Worm (Caenorhabditis elegans) whole organism, L4 larva: ENCODE measurements around the gene sqv-2.
A peak's percentile ranks its signal among the peaks of the same experiment; 100 is the strongest.

Experiments
- D1046.2 ChIP-seq: fragments of 200-800 bp; sonication (Bioruptor generic); IDR thresholded peaks from 2 replicates; pipeline ENCODE4 v1.3.6; 2022; ENCODE audit warnings: missing genetic modification characterization, missing compliant biosample characterization
- F10B5.3 ChIP-seq: sonication (generic microtip); optimal IDR thresholded peaks from 2 replicates; lab custom pipeline; 2016; ENCODE audit warnings: mild to moderate bottlenecking, missing genetic modification characterization, missing compliant biosample characterization
- F26F4.8 ChIP-seq: fragments of 200-800 bp; sonication (Bioruptor generic); conservative IDR thresholded peaks from 2 replicates; pipeline ENCODE4 v1.3.6; 2022; ENCODE audit warnings: missing genetic modification characterization, missing compliant biosample characterization
- F37D6.2 ChIP-seq: sonication (generic microtip); optimal IDR thresholded peaks from 2 replicates; lab custom pipeline; 2016; ENCODE audit warnings: mild to moderate bottlenecking, missing genetic modification characterization, missing compliant biosample characterization
- T26A8.4 ChIP-seq: fragments of 200-800 bp; sonication (Bioruptor generic); IDR thresholded peaks from 2 replicates; pipeline ENCODE4 v1.3.6; 2022; ENCODE audit warnings: missing genetic modification characterization, missing compliant biosample characterization
- Y105C5A.15 ChIP-seq: fragments of 200-800 bp; sonication (Bioruptor generic); IDR thresholded peaks from 2 replicates; pipeline ENCODE4 v1.3.6; 2022; ENCODE audit warnings: missing genetic modification characterization, missing compliant biosample characterization
- Y48G9A.11 ChIP-seq: fragments of 200-800 bp; sonication (Bioruptor generic); IDR thresholded peaks from 2 replicates; pipeline ENCODE4 v1.3.6; 2022; ENCODE audit warnings: missing genetic modification reagents, missing genetic modification characterization, missing compliant biosample characterization
- ZK337.2 ChIP-seq: fragments of 200-800 bp; sonication (Bioruptor generic); IDR thresholded peaks from 2 replicates; pipeline ENCODE4 v1.3.6; 2022; ENCODE audit warnings: missing genetic modification reagents, missing genetic modification characterization, missing compliant biosample characterization
- aha-1 ChIP-seq: fragments of 150-350 bp; peaks from one replicate; lab custom pipeline; 2014; ENCODE audit warnings: missing biosample characterization, missing genetic modification characterization
- arid-1 ChIP-seq: fragments of 200-800 bp; sonication (Bioruptor generic); conservative IDR thresholded peaks from 2 replicates; pipeline ENCODE4 v1.3.6; 2022; ENCODE audit warnings: missing genetic modification reagents, missing genetic modification characterization, missing compliant biosample characterization
- ceh-62 ChIP-seq: sonication (generic microtip); optimal IDR thresholded peaks from 2 replicates; lab custom pipeline; 2017; ENCODE audit warnings: missing biosample characterization, missing genetic modification characterization
- ceh-82 ChIP-seq: sonication (generic microtip); optimal IDR thresholded peaks from 2 replicates; lab custom pipeline; 2017; ENCODE audit warnings: missing biosample characterization, missing genetic modification characterization
- ctbp-1 ChIP-seq: fragments of 200-800 bp; sonication (Bioruptor generic); IDR thresholded peaks from 2 replicates; pipeline ENCODE4 v1.3.6; 2022; ENCODE audit warnings: missing genetic modification reagents, missing genetic modification characterization, missing compliant biosample characterization
- daf-16 ChIP-seq, 3 experiments: sonication (generic microtip); optimal IDR thresholded peaks; 2 replicates each; lab custom pipeline; 2016 to 2017; ENCODE audit warnings: missing genetic modification characterization in 3 of 3, missing genetic modification reagents in 3 of 3, mild to moderate bottlenecking in 2 of 3, missing compliant biosample characterization in 2 of 3, missing biosample characterization in 1 of 3, moderate library complexity in 1 of 3
- daf-8 ChIP-seq: fragments of 200-800 bp; sonication (Bioruptor generic); IDR thresholded peaks from 2 replicates; pipeline ENCODE4 v1.3.6; 2022; ENCODE audit warnings: missing genetic modification characterization, missing compliant biosample characterization
- dmd-6 ChIP-seq: fragments of 200-800 bp; sonication (Bioruptor generic); IDR thresholded peaks from 2 replicates; pipeline ENCODE4 v1.3.6; 2022; ENCODE audit warnings: missing genetic modification reagents, missing genetic modification characterization, missing compliant biosample characterization
- dmd-8 ChIP-seq: fragments of 200-800 bp; sonication (Bioruptor generic); IDR thresholded peaks from 2 replicates; pipeline ENCODE4 v1.3.6; 2022; ENCODE audit warnings: missing genetic modification characterization, missing compliant biosample characterization
- dve-1 ChIP-seq: sonication (generic microtip); optimal IDR thresholded peaks from 2 replicates; lab custom pipeline; 2017; ENCODE audit warnings: antibody characterized with exemption, mild to moderate bottlenecking, missing genetic modification characterization, missing compliant biosample characterization; ENCODE audit not compliant: insufficient read depth
- egl-27 ChIP-seq: sonication (generic microtip); optimal IDR thresholded peaks from 3 replicates; lab custom pipeline; 2017; ENCODE audit warnings: missing biosample characterization, missing genetic modification reagents, missing genetic modification characterization
- fkh-10 ChIP-seq: fragments of 150-350 bp; optimal IDR thresholded peaks from 2 replicates; lab custom pipeline; 2014; ENCODE audit warnings: missing biosample characterization, missing genetic modification reagents, missing genetic modification characterization
- gei-8 ChIP-seq: fragments of 200-800 bp; sonication (Bioruptor generic); optimal IDR thresholded peaks from 2 replicates; lab custom pipeline; 2018; ENCODE audit warnings: mild to moderate bottlenecking, missing genetic modification characterization, missing compliant biosample characterization
- hif-1 ChIP-seq, 2 experiments: sonication (generic microtip); optimal IDR thresholded peaks; 2 replicates each; lab custom pipeline; 2016 to 2017; ENCODE audit warnings: missing compliant biosample characterization in 2 of 2, missing genetic modification characterization in 2 of 2, missing genetic modification reagents in 2 of 2, missing genotype in 2 of 2, mild to moderate bottlenecking in 1 of 2
- lin-13 ChIP-seq: fragments of 150-350 bp; optimal IDR thresholded peaks from 2 replicates; lab custom pipeline; 2014; ENCODE audit warnings: missing biosample characterization, missing genetic modification reagents, missing genetic modification characterization
- lin-29 ChIP-seq: fragments of 200-800 bp; sonication (Bioruptor generic); IDR thresholded peaks from 2 replicates; pipeline ENCODE4 v1.3.6; 2022; ENCODE audit warnings: missing genetic modification reagents, missing genetic modification characterization, missing compliant biosample characterization
- lin-38 ChIP-seq: fragments of 200-800 bp; sonication (Bioruptor generic); IDR thresholded peaks from 2 replicates; pipeline ENCODE4 v1.3.6; 2022; ENCODE audit warnings: missing genetic modification reagents, missing genetic modification characterization, missing compliant biosample characterization
- mdl-1 ChIP-seq, 2 experiments: fragments of 150-350 bp in 1 of 2; sonication (generic microtip) in 1 of 2; optimal IDR thresholded peaks; 2 replicates each; lab custom pipeline; 2014 to 2017; ENCODE audit warnings: missing biosample characterization in 2 of 2, missing genetic modification characterization in 2 of 2
- mes-2 ChIP-seq: sonication (generic microtip); optimal IDR thresholded peaks from 2 replicates; lab custom pipeline; 2016; ENCODE audit warnings: missing genotype, mild to moderate bottlenecking, missing genetic modification characterization, missing compliant biosample characterization; ENCODE audit not compliant: poor library complexity, severe bottlenecking
- mxl-2 ChIP-seq: fragments of 200-800 bp; sonication (Bioruptor generic); conservative IDR thresholded peaks from 2 replicates; pipeline ENCODE4 v1.3.6; 2022; ENCODE audit warnings: missing genetic modification reagents, missing genetic modification characterization, missing compliant biosample characterization
- nhr-10 ChIP-seq: fragments of 150-350 bp; optimal IDR thresholded peaks from 2 replicates; lab custom pipeline; 2014; ENCODE audit warnings: missing biosample characterization, missing genetic modification characterization
- nhr-102 ChIP-seq: sonication (generic microtip); optimal IDR thresholded peaks from 2 replicates; lab custom pipeline; 2016; ENCODE audit warnings: mild to moderate bottlenecking, missing genetic modification characterization, moderate library complexity, missing compliant biosample characterization
- nhr-28 ChIP-seq: fragments of 150-350 bp; optimal IDR thresholded peaks from 2 replicates; lab custom pipeline; 2014; ENCODE audit warnings: missing biosample characterization, missing genetic modification characterization
- nhr-41 ChIP-seq: fragments of 200-800 bp; sonication (Bioruptor generic); IDR thresholded peaks from 2 replicates; pipeline ENCODE4 v1.3.6; 2022; ENCODE audit warnings: missing genetic modification reagents, missing genetic modification characterization, missing compliant biosample characterization
- nhr-42 ChIP-seq: fragments of 200-800 bp; sonication (Bioruptor generic); IDR thresholded peaks from 2 replicates; pipeline ENCODE4 v1.3.6; 2022; ENCODE audit warnings: missing genetic modification characterization, missing compliant biosample characterization
- nhr-76 ChIP-seq: fragments of 150-350 bp; optimal IDR thresholded peaks from 2 replicates; lab custom pipeline; 2014; ENCODE audit warnings: missing biosample characterization, missing genetic modification characterization
- pqm-1 ChIP-seq: sonication (generic microtip); optimal IDR thresholded peaks from 2 replicates; lab custom pipeline; 2017; ENCODE audit warnings: missing biosample characterization, missing genetic modification characterization
- rbr-2 ChIP-seq: sonication (generic microtip); optimal IDR thresholded peaks from 2 replicates; lab custom pipeline; 2016; ENCODE audit warnings: missing genotype, missing genetic modification characterization, missing compliant biosample characterization
- sdz-12 ChIP-seq: fragments of 200-800 bp; sonication (Bioruptor generic); optimal IDR thresholded peaks from 2 replicates; lab custom pipeline; 2018; ENCODE audit warnings: mild to moderate bottlenecking, missing genetic modification characterization, missing compliant biosample characterization
- set-16 ChIP-seq: fragments of 200-800 bp; sonication (Bioruptor generic); IDR thresholded peaks from 2 replicates; pipeline ENCODE4 v1.3.6; 2022; ENCODE audit warnings: missing genetic modification reagents, missing genetic modification characterization, missing compliant biosample characterization
- snpc-1.2 ChIP-seq: fragments of 200-800 bp; sonication (Bioruptor generic); IDR thresholded peaks from 2 replicates; pipeline ENCODE4 v1.3.6; 2022; ENCODE audit warnings: missing genetic modification reagents, missing genetic modification characterization, missing compliant biosample characterization
- spr-3 ChIP-seq: fragments of 200-800 bp; sonication (Bioruptor generic); optimal IDR thresholded peaks from 2 replicates; lab custom pipeline; 2018; ENCODE audit warnings: mild to moderate bottlenecking, missing genetic modification characterization, missing compliant biosample characterization
- tag-97 ChIP-seq: fragments of 200-800 bp; sonication (Bioruptor generic); IDR thresholded peaks from 2 replicates; pipeline ENCODE4 v1.3.6; 2022; ENCODE audit warnings: missing genetic modification characterization, missing compliant biosample characterization
- unc-130 ChIP-seq: sonication (generic microtip); optimal IDR thresholded peaks from 2 replicates; lab custom pipeline; 2016; ENCODE audit warnings: missing genetic modification reagents, missing genetic modification characterization, missing compliant biosample characterization
- vab-7 ChIP-seq: fragments of 200-800 bp; sonication (Bioruptor generic); IDR thresholded peaks from 2 replicates; pipeline ENCODE4 v1.3.6; 2022; ENCODE audit warnings: missing genetic modification reagents, missing genetic modification characterization, missing compliant biosample characterization
- zag-1 ChIP-seq: fragments of 150-350 bp; optimal IDR thresholded peaks from 2 replicates; lab custom pipeline; 2014; ENCODE audit warnings: missing biosample characterization, missing genetic modification characterization

The sqv-2 gene

ce11 chrII:2861385-2862099, 32.7 kb downstream of the sqv-2 start (continued):
- TF ChIP-seq ceh-82 (tag; lab: Kevin White, UChicago), result no peak
- TF ChIP-seq rbr-2, result peak; percentile 3
- peak in 1 of 2 experiments; percentile 23 for TF ChIP-seq daf-16 (GFP tag; optimal IDR thresholded peaks at IDR 0.05; lab: Kevin White, UChicago)
- TF ChIP-seq daf-16 (tag; optimal IDR thresholded peaks at IDR 0.05; lab: Kevin White, UChicago), result no peak
- peak; percentile 67 for TF ChIP-seq lin-38
- 0 out of 2 replicates have a peak, but pooled peaks have one; percentile 23 for TF ChIP-seq ctbp-1 (GFP tag; lab: Robert Waterston, UW)
- peak; percentile 9 for TF ChIP-seq nhr-28
- TF ChIP-seq mes-2 (tag; lab: Kevin White, UChicago), result peak; percentile 49
- TF ChIP-seq Y105C5A.15, result peak; percentile 30; the same call in 1 of the 2 replicates
- TF ChIP-seq aha-1 (tag; lab: Kevin White, UChicago), result peak; percentile 95
- no peak for TF ChIP-seq gei-8 (GFP tag; lab: Kevin White, UChicago)
- TF ChIP-seq nhr-42, result 0 out of 2 replicates have a peak, but pooled peaks have one; percentile 50
- 0 out of 2 replicates have a peak, but pooled peaks have one; percentile 20 for TF ChIP-seq D1046.2 (GFP tag; lab: Robert Waterston, UW)
- TF ChIP-seq daf-8, result no peak
- TF ChIP-seq F26F4.8, result 0 out of 2 replicates have a peak, but pooled peaks have one; percentile 25
- TF ChIP-seq ZK337.2 (GFP tag; lab: Robert Waterston, UW), result peak; percentile 42; the same call in 1 of the 2 replicates
- peak; percentile 76 for TF ChIP-seq dmd-8 (GFP tag; lab: Robert Waterston, UW)
- no peak for TF ChIP-seq nhr-41 (GFP tag; lab: Robert Waterston, UW)
- TF ChIP-seq snpc-1.2 (GFP tag; lab: Robert Waterston, UW), result peak; percentile 30; the same call in 1 of the 2 replicates
- no peak for TF ChIP-seq fkh-10 (GFP tag; lab: Kevin White, UChicago)
- TF ChIP-seq Y48G9A.11 (GFP tag; lab: Robert Waterston, UW), result 0 out of 2 replicates have a peak, but pooled peaks have one; percentile 33
- TF ChIP-seq lin-13, result peak; percentile 65

- TF ChIP-seq nhr-76 (tag; lab: Kevin White, UChicago), result no peak
- TF ChIP-seq tag-97 (GFP tag; lab: Robert Waterston, UW), result no peak
- no peak for TF ChIP-seq ceh-82 (tag; lab: Kevin White, UChicago)
- peak; percentile 67 for TF ChIP-seq arid-1
- no peak for TF ChIP-seq mxl-2
- TF ChIP-seq ZK337.2 (GFP tag; lab: Robert Waterston, UW), result no peak
- TF ChIP-seq dmd-6 (GFP tag; lab: Robert Waterston, UW), result peak; percentile 31
- no peak for TF ChIP-seq ceh-62 (tag; lab: Kevin White, UChicago)
- no peak for TF ChIP-seq aha-1 (tag; lab: Kevin White, UChicago)
- TF ChIP-seq nhr-102 (tag; lab: Kevin White, UChicago), result peak; percentile 36
- 0 out of 2 replicates have a peak, but pooled peaks have one; percentile 28 for TF ChIP-seq T26A8.4 (GFP tag; lab: Robert Waterston, UW)
- no peak for TF ChIP-seq pqm-1
- TF ChIP-seq lin-29, result no peak
- TF ChIP-seq nhr-10, result no peak
- TF ChIP-seq sdz-12 (GFP tag; lab: Kevin White, UChicago), result no peak
- TF ChIP-seq dve-1 (tag; lab: Kevin White, UChicago), result no peak
- no peak for TF ChIP-seq F10B5.3 (tag; lab: Kevin White, UChicago)
- TF ChIP-seq vab-7 (GFP tag; lab: Robert Waterston, UW), result peak; percentile 65
- no peak for TF ChIP-seq fkh-10 (GFP tag; lab: Kevin White, UChicago)
- TF ChIP-seq mdl-1 (tag; optimal IDR thresholded peaks at IDR 0.05; lab: Kevin White, UChicago), result no peak
- no peak for TF ChIP-seq unc-130 (GFP tag; lab: Kevin White, UChicago)
- no peak for TF ChIP-seq zag-1 (tag; lab: Kevin White, UChicago)
- TF ChIP-seq hif-1 (tag; optimal IDR thresholded peaks at IDR 0.05; lab: Kevin White, UChicago), result no peak
- peak; percentile 66 for TF ChIP-seq lin-38
- TF ChIP-seq egl-27 (tag; lab: Kevin White, UChicago), result no peak
- peak; percentile 79; the same call in 1 of the 2 replicates for TF ChIP-seq dmd-8 (GFP tag; lab: Robert Waterston, UW)
- TF ChIP-seq mes-2 (tag; lab: Kevin White, UChicago), result peak; percentile 5
- TF ChIP-seq set-16 (GFP tag; lab: Robert Waterston, UW), result peak; percentile 54
- no peak for TF ChIP-seq F37D6.2 (tag; lab: Kevin White, UChicago)
- no peak for TF ChIP-seq spr-3 (GFP tag; lab: Kevin White, UChicago)
- no peak for TF ChIP-seq snpc-1.2 (GFP tag; lab: Robert Waterston, UW)
- TF ChIP-seq lin-13, result no peak
- TF ChIP-seq gei-8 (GFP tag; lab: Kevin White, UChicago), result peak; percentile 31
Measured at ce11 chrII:2859873-2860821, 34.0 kb downstream of the sqv-2 start.
